Worm (Caenorhabditis elegans): Measurements from ENCODE around the gene F58B4.5.

Gene F58B4.5

ce11 chrV:10941150-10941549, 8.7 kb downstream of the F58B4.5 start, which contains the start of gene F17C11.26:
Gene F17C11.26, plus strand, starts transcription at chrV:10941450.
- no peak for TF ChIP-seq ceh-9 (tag; optimal IDR thresholded peaks at IDR 0.05)
- no peak for TF ChIP-seq elt-4 (tag; optimal IDR thresholded peaks at IDR 0.05)
- no peak for TF ChIP-seq odd-2 (tag; optimal IDR thresholded peaks at IDR 0.05)
- TF ChIP-seq nfya-1 (tag; optimal IDR thresholded peaks at IDR 0.05): no peak
- no peak for TF ChIP-seq unc-55 (GFP tag; optimal IDR thresholded peaks at IDR 0.05)
- TF ChIP-seq K02D7.2 (tag; optimal IDR thresholded peaks at IDR 0.05): no peak
- no peak for TF ChIP-seq ref-2 (tag; optimal IDR thresholded peaks at IDR 0.05)
- TF ChIP-seq dve-1 (tag; optimal IDR thresholded peaks at IDR 0.05): no peak
- TF ChIP-seq madf-2 (tag; optimal IDR thresholded peaks at IDR 0.05): no peak

- TF ChIP-seq ceh-48 (tag; optimal IDR thresholded peaks at IDR 0.05): no peak
- TF ChIP-seq pqm-1 (tag; optimal IDR thresholded peaks at IDR 0.05): no peak
- TF ChIP-seq ceh-30 (tag; optimal IDR thresholded peaks at IDR 0.05): no peak
- TF ChIP-seq ceh-34 (tag; optimal IDR thresholded peaks at IDR 0.05): no peak
- TF ChIP-seq lin-11 (tag; optimal IDR thresholded peaks at IDR 0.05): no peak
- TF ChIP-seq C08G9.2 (tag; optimal IDR thresholded peaks at IDR 0.05): no peak
- TF ChIP-seq elt-4 (tag; optimal IDR thresholded peaks at IDR 0.05): no peak
- no peak for TF ChIP-seq hlh-13 (GFP tag; optimal IDR thresholded peaks at IDR 0.05)
- no peak for TF ChIP-seq ttx-3 (tag; optimal IDR thresholded peaks at IDR 0.05)
- TF ChIP-seq C38D4.7 (GFP tag; optimal IDR thresholded peaks at IDR 0.05): no peak
- no peak for TF ChIP-seq hlh-30 (tag; optimal IDR thresholded peaks at IDR 0.05; ENCODE audit: insufficient read depth)
- no peak for TF ChIP-seq sdc-2 (tag; optimal IDR thresholded peaks at IDR 0.05)
- no peak for TF ChIP-seq zip-5 (tag; optimal IDR thresholded peaks at IDR 0.05)
- TF ChIP-seq ahr-1 (tag; optimal IDR thresholded peaks at IDR 0.05): no peak
- TF ChIP-seq ceh-24 (tag; optimal IDR thresholded peaks at IDR 0.05): no peak
- no peak for TF ChIP-seq ref-2 (tag; optimal IDR thresholded peaks at IDR 0.05)
- no peak for TF ChIP-seq ceh-45 (GFP tag; IDR thresholded peaks at IDR 0.05)
- TF ChIP-seq fkh-10 (GFP tag; optimal IDR thresholded peaks at IDR 0.05): no peak
These were observed 9.7 kb downstream of the F58B4.5 start, which contains the start of gene zip-9 for ce11 chrV:10942161-10942560. Gene zip-9, plus strand, starts transcription at chrV:10942461.

ce11 chrV:10944903-10945302, 12.4 kb downstream of the F58B4.5 start:
- TF ChIP-seq ceh-14 (tag; optimal IDR thresholded peaks at IDR 0.05): no peak
- TF ChIP-seq unc-42 (tag; optimal IDR thresholded peaks at IDR 0.05): peak; percentile 57

- no peak for TF ChIP-seq hlh-8 (tag; optimal IDR thresholded peaks at IDR 0.05)
- TF ChIP-seq pag-3 (tag; optimal IDR thresholded peaks at IDR 0.05; ENCODE audit: borderline replicate concordance): no peak
- TF ChIP-seq fkh-6 (tag; optimal IDR thresholded peaks at IDR 0.05): no peak
- no peak for TF ChIP-seq ceh-34 (tag; optimal IDR thresholded peaks at IDR 0.05)
- no peak for TF ChIP-seq lim-6 (tag; optimal IDR thresholded peaks at IDR 0.05)
- no peak for TF ChIP-seq tbx-2 (tag; optimal IDR thresholded peaks at IDR 0.05)
- TF ChIP-seq fkh-10 (GFP tag; optimal IDR thresholded peaks at IDR 0.05): no peak
- no peak for TF ChIP-seq madf-2 (tag; optimal IDR thresholded peaks at IDR 0.05)
- no peak for TF ChIP-seq fax-1 (tag; optimal IDR thresholded peaks at IDR 0.05)
- TF ChIP-seq ets-4 (tag; optimal IDR thresholded peaks at IDR 0.05): no peak
- no peak for TF ChIP-seq ceh-48 (tag; optimal IDR thresholded peaks at IDR 0.05)
- TF ChIP-seq pqm-1 (tag; optimal IDR thresholded peaks at IDR 0.05): no peak
- TF ChIP-seq pros-1 (tag; optimal IDR thresholded peaks at IDR 0.05): no peak
- no peak for TF ChIP-seq dmd-4 (tag; optimal IDR thresholded peaks at IDR 0.05; ENCODE audit: borderline replicate concordance)
- TF ChIP-seq sox-2 (GFP tag; IDR thresholded peaks at IDR 0.05): no peak
- TF ChIP-seq dve-1 (tag; optimal IDR thresholded peaks at IDR 0.05): no peak
- TF ChIP-seq pat-9 (tag; optimal IDR thresholded peaks at IDR 0.05): no peak
- TF ChIP-seq C38D4.7 (GFP tag; optimal IDR thresholded peaks at IDR 0.05): no peak
- TF ChIP-seq npax-4 (tag; optimal IDR thresholded peaks at IDR 0.05): no peak
These were observed 14.7 kb downstream of the F58B4.5 start for ce11 chrV:10947210-10947609.

Measured in whole organism, late embryonic.